Fruit fly (Drosophila melanogaster): Measurements from ENCODE around the gene Tim13.

DNA sequence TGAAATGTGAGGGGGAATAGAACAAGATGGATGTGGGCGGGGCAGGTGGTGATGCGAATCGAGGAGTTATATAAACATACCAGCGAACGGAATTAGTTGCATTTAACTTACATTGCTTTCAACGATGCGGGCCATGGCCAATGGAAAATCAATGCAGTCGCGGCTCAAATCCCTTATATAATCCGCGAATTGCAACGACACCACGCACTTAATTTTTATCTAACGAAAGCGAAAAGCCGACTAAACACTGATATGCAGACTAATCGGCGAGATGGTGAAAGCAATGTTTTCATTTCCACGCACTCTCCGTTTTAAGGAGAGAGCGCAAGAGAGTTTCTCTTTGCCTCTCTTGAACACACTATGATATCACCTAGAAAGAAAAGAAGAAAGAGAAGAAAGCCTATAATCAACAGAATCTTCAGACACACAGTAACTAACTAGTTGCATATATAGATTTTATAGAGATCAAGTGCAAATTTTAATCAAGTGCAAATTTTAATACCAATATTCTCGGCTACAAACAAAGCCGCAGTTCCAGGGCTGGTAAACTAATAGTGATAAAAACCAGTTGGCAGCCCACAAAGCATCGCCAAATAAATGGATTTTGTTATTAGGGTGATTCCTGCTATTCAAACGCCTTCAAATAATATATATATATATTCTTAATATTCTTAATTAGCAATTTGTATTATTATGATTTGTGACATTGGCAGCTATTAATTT, 47.6 kb upstream of the Tim13 start, which contains the start of the genes CG11597 and CG5946:
- TF ChIP-seq rn (GFP tag; IDR thresholded peaks at IDR 0.05): no peak
- no peak for TF ChIP-seq CG8159 (tag; optimal IDR thresholded peaks at IDR 0.05)
- TF ChIP-seq D1 (tag; optimal IDR thresholded peaks at IDR 0.05): no peak
- no peak for TF ChIP-seq CG10348 (GFP tag; IDR thresholded peaks at IDR 0.05)
- no peak for TF ChIP-seq CG14655 (GFP tag; optimal IDR thresholded peaks at IDR 0.05)
- no peak for TF ChIP-seq gl (tag; optimal IDR thresholded peaks at IDR 0.05)
- TF ChIP-seq EcR (GFP tag; optimal IDR thresholded peaks at IDR 0.05): no peak
- no peak for TF ChIP-seq Pif1B (GFP tag; optimal IDR thresholded peaks at IDR 0.05)
- no peak for TF ChIP-seq CG32121 (GFP tag; IDR thresholded peaks at IDR 0.05)
